Fruit fly (Drosophila melanogaster): ENCODE data around the gene CG14636.

CG14636 gene

DNA sequence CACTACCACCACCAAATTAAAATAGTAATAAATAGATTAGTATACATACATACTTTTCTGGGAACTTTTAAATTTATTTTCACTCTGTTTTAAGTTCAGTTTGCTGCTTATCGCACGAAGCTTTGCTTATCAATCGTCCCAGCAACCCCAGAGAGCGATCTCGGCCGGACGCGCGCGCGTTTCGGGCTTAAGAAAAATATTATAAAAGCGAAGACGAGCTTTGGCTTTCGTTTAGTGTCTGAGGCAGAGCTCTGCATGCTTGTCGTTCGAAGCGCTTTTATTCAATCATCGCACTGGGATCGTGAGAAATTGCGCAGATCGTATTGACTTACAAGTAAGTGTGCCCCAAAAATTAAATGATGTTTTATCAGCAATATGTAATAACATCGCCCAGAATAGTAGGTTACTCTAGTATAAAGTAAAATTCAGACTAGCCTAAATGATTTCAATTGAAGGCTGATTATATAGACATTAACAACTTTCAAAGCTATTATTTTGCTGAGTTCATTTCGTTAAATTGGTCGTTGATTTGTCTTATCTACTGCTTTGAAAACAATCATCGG is 20.0 kb upstream of the CG14636 start, which contains the start of gene Gel:
Gene Gel, plus strand, starts transcription at position 227 of the 563 bp plus-strand sequence.
- TF ChIP-seq EcR (GFP tag; optimal IDR thresholded peaks at IDR 0.05) (no peak), CG9948 (tag; optimal IDR thresholded peaks at IDR 0.05) (no peak), CG17806 (tag; optimal IDR thresholded peaks at IDR 0.05) (no peak), CG13204 (GFP tag; optimal IDR thresholded peaks at IDR 0.05) (no peak), D1 (tag; optimal IDR thresholded peaks at IDR 0.05) (no peak), CG15710 (tag; optimal IDR thresholded peaks at IDR 0.05) (no peak), CG12605 (GFP tag; IDR thresholded peaks at IDR 0.05) (no peak), CG4496 (GFP tag; IDR thresholded peaks at IDR 0.05) (no peak), CG8301 (tag; optimal IDR thresholded peaks at IDR 0.05) (no peak), Snoo (tag; optimal IDR thresholded peaks at IDR 0.05) (no peak), fd96Ca (GFP tag; IDR thresholded peaks at IDR 0.05) (no peak), Ets98B (GFP tag; IDR thresholded peaks at IDR 0.05) (no peak), Pif1B (GFP tag; optimal IDR thresholded peaks at IDR 0.05) (no peak)

DNA sequence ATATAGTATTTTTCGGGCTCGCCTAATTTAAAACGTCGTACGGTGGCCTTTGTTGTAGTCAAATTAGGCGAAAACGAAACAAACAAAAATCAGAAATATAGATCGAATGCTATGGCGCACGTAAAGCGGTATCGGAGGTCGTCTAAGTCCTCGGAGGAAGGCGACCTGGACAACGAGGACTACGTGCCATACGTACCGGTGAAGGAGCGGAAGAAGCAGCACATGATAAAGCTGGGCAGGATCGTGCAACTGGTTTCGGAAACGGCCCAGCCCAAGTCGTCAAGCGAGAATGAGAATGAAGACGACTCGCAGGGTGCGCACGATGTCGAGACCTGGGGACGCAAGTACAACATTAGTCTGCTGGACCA is 17.9 kb upstream of the CG14636 start, which contains the start of gene abs:
Gene abs, plus strand, starts transcription at position 30 of the 368 bp plus-strand sequence.
- no peak for TF ChIP-seq CG15710 (tag; optimal IDR thresholded peaks at IDR 0.05)

DNA sequence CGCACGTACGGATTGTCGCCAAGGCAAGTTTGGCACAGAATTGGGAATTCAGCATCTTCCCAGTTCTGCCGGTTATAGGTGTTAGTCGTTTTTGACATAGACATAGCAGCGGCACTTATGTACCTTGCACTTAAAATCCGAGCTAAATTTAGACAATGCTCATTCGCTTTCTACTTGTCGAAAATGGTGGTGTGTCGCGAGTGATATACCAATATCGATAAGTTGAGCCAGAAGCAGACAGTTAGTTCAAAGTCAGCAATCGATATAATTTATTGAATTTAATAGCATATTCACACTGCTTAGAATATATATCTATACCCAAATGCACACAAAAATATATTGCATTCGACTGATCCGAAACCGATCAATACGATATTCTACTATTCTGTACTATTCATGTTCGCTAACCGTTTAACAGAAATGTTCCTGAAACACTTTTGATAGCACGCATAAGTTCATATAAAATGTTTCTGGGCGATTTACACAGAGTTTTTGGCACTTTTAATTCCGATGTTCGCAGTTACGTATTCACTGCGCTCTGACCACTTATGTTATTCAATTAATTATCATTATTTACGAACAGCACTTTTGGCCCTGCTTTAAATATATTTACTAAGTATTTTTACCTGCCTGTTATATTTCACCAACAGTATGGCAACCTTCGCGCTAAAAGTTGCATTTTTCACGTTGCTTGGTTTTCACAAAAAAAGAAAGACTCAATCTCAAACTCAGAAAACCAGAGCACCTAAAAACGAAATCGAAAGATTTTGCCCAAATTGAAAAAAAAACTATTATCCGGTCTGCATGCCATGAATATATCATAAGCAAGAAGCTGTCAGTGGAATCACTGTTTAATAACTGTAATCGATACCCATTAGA is 17.3 kb upstream of the CG14636 start, which contains the start of gene CG14641:
Gene CG14641, minus strand, starts transcription at position 204 of the 879 bp plus-strand sequence.
- TF ChIP-seq CG13204 (GFP tag; optimal IDR thresholded peaks at IDR 0.05) = no peak
- peak; percentile 1 for TF ChIP-seq CG8159 (tag; optimal IDR thresholded peaks at IDR 0.05)
- peak; percentile 6 for TF ChIP-seq CG15710 (tag; optimal IDR thresholded peaks at IDR 0.05)
- TF ChIP-seq Ets98B (GFP tag; IDR thresholded peaks at IDR 0.05) = no peak

DNA sequence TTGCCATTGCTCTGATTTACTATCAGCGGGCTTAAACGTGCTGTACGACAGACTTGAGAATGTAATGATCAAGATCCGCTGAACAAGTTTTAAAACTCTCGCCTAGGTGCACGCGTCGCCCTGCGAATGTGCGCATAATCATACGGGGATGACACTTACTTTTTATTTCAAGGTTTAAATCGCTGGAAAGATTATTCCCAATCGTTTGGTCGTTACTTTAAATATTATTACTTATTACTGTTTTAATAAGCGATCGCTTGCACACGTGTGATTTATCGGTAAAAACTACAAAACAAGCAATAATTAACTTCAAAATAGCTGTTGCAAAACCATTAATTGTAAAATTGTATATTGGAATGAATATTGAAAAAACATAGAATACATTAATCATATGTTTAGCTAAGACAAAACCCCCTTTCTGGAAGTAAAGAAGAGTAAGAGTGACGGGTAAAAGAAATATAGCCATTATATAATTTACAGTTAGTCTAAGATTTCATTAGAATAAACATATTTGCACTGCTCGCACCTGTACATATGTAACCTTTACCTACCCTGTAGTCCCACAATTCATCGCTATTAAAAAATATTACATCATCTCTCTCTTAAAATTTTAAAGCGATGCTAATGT is 14.1 kb upstream of the CG14636 start, which contains the start of gene DhpD:
Gene DhpD, minus strand, starts transcription at position 102 of the 628 bp plus-strand sequence.
- TF ChIP-seq CG8301 (tag; optimal IDR thresholded peaks at IDR 0.05) (no peak), rn (GFP tag; IDR thresholded peaks at IDR 0.05) (no peak), CG15710 (tag; optimal IDR thresholded peaks at IDR 0.05) (peak; percentile 80), CG4496 (GFP tag; IDR thresholded peaks at IDR 0.05) (peak; percentile 87), Pif1B (GFP tag; optimal IDR thresholded peaks at IDR 0.05) (peak; percentile 73), EcR (GFP tag; optimal IDR thresholded peaks at IDR 0.05) (no peak), CG34367 (tag; optimal IDR thresholded peaks at IDR 0.05) (peak; percentile 50), Snoo (tag; optimal IDR thresholded peaks at IDR 0.05) (peak; percentile 80), CG13204 (GFP tag; optimal IDR thresholded peaks at IDR 0.05) (peak; percentile 2), CG8159 (tag; optimal IDR thresholded peaks at IDR 0.05) (peak; percentile 76), gl (tag; optimal IDR thresholded peaks at IDR 0.05) (peak; percentile 35), Pif1A (GFP tag; optimal IDR thresholded peaks at IDR 0.05) (no peak), CG17806 (tag; optimal IDR thresholded peaks at IDR 0.05) (peak; percentile 79), D1 (tag; optimal IDR thresholded peaks at IDR 0.05) (peak; percentile 59), CG32121 (GFP tag; IDR thresholded peaks at IDR 0.05) (peak; percentile 77), CG10348 (GFP tag; IDR thresholded peaks at IDR 0.05) (no peak), Ets98B (GFP tag; IDR thresholded peaks at IDR 0.05) (peak; percentile 79), fd96Ca (GFP tag; IDR thresholded peaks at IDR 0.05) (no peak; the same call in 2 of the 3 replicates), CG12605 (GFP tag; IDR thresholded peaks at IDR 0.05) (peak; percentile 63), CG14655 (GFP tag; optimal IDR thresholded peaks at IDR 0.05) (no peak), CG9948 (tag; optimal IDR thresholded peaks at IDR 0.05) (peak; percentile 55)

dm6 chr3R:4228426-4228825 is 13.3 kb upstream of the CG14636 start:
- TF ChIP-seq CG9948 (tag; optimal IDR thresholded peaks at IDR 0.05) (no peak), CG13204 (GFP tag; optimal IDR thresholded peaks at IDR 0.05) (peak; percentile 61), CG8301 (tag; optimal IDR thresholded peaks at IDR 0.05) (no peak)

dm6 chr3R:4220780-4221179 is 5.7 kb upstream of the CG14636 start:
- TF ChIP-seq Snoo (tag; optimal IDR thresholded peaks at IDR 0.05) (no peak), CG13204 (GFP tag; optimal IDR thresholded peaks at IDR 0.05) (no peak), CG10348 (GFP tag; IDR thresholded peaks at IDR 0.05) (no peak), Ets98B (GFP tag; IDR thresholded peaks at IDR 0.05) (peak; percentile 16; the same call in 1 of the 2 replicates), CG34367 (tag; optimal IDR thresholded peaks at IDR 0.05) (no peak), CG8301 (tag; optimal IDR thresholded peaks at IDR 0.05) (no peak), CG32121 (GFP tag; IDR thresholded peaks at IDR 0.05) (peak; percentile 9; the same call in 1 of the 2 replicates), CG12605 (GFP tag; IDR thresholded peaks at IDR 0.05) (0 out of 2 replicates have a peak, but pooled peaks have one; percentile 9), CG4496 (GFP tag; IDR thresholded peaks at IDR 0.05) (no peak), Pif1A (GFP tag; optimal IDR thresholded peaks at IDR 0.05) (no peak), fd96Ca (GFP tag; IDR thresholded peaks at IDR 0.05) (0 out of 3 replicates have a peak, but pooled peaks have one; percentile 31), CG9948 (tag; optimal IDR thresholded peaks at IDR 0.05) (no peak), gl (tag; optimal IDR thresholded peaks at IDR 0.05) (no peak), D1 (tag; optimal IDR thresholded peaks at IDR 0.05) (no peak)

Data from whole organism, pupa.